Worm (Caenorhabditis elegans) whole organism, mixed stage, embryonic: ENCODE data around the gene F21H12.3.

Experiments
- blmp-1 ChIP-seq: fragments of 150-350 bp; optimal IDR thresholded peaks from 2 replicates; lab custom pipeline; 2014; ENCODE audit warnings: missing biosample characterization, missing genetic modification characterization
- elt-1 ChIP-seq: sonication (generic microtip); optimal IDR thresholded peaks from 2 replicates; lab custom pipeline; 2017; ENCODE audit warnings: missing genetic modification characterization, mild to moderate bottlenecking, missing compliant biosample characterization, antibody characterized with exemption, moderate library complexity, borderline replicate concordance; ENCODE audit not compliant: insufficient read depth
- elt-3 ChIP-seq: fragments of 150-350 bp; optimal IDR thresholded peaks from 2 replicates; lab custom pipeline; 2014; ENCODE audit warnings: missing biosample characterization, missing genetic modification characterization
- lin-13 ChIP-seq: fragments of 150-350 bp; optimal IDR thresholded peaks from 2 replicates; lab custom pipeline; 2014; ENCODE audit warnings: missing biosample characterization, missing genetic modification characterization
- mep-1 ChIP-seq: fragments of 150-350 bp; optimal IDR thresholded peaks from 2 replicates; lab custom pipeline; 2017; ENCODE audit warnings: missing biosample characterization, missing genetic modification reagents, missing genetic modification characterization, inconsistent platforms
- nhr-2 ChIP-seq: fragments of 150-350 bp; optimal IDR thresholded peaks from 2 replicates; lab custom pipeline; 2014; ENCODE audit warnings: missing biosample characterization, missing genetic modification characterization
- nhr-237 ChIP-seq: fragments of 150-350 bp; optimal IDR thresholded peaks from 2 replicates; lab custom pipeline; 2014; ENCODE audit warnings: missing biosample characterization, missing genetic modification characterization
- nhr-28 ChIP-seq: fragments of 150-350 bp; optimal IDR thresholded peaks from 2 replicates; lab custom pipeline; 2014; ENCODE audit warnings: missing biosample characterization, missing genetic modification characterization
- nhr-76 ChIP-seq: sonication (generic microtip); optimal IDR thresholded peaks from 2 replicates; lab custom pipeline; 2017; ENCODE audit warnings: missing biosample characterization, missing genetic modification characterization
- pha-4 ChIP-seq: fragments of 150-350 bp; optimal IDR thresholded peaks from 2 replicates; lab custom pipeline; 2018; ENCODE audit warnings: missing biosample characterization, missing genetic modification reagents, missing genetic modification characterization
- snpc-4 ChIP-seq: fragments of 150-350 bp; optimal IDR thresholded peaks from 2 replicates; lab custom pipeline; 2014; ENCODE audit warnings: missing biosample characterization, missing genetic modification characterization
- unc-39 ChIP-seq: fragments of 150-350 bp; optimal IDR thresholded peaks from 2 replicates; lab custom pipeline; 2014; ENCODE audit warnings: missing biosample characterization, missing genetic modification characterization
- unc-62 ChIP-seq: fragments of 150-350 bp; optimal IDR thresholded peaks from 2 replicates; lab custom pipeline; 2014; ENCODE audit warnings: missing biosample characterization, missing genetic modification reagents, missing genetic modification characterization
- ztf-11 ChIP-seq: fragments of 150-350 bp; optimal IDR thresholded peaks from 2 replicates; lab custom pipeline; 2014; ENCODE audit warnings: missing biosample characterization, missing genetic modification characterization

DNA sequence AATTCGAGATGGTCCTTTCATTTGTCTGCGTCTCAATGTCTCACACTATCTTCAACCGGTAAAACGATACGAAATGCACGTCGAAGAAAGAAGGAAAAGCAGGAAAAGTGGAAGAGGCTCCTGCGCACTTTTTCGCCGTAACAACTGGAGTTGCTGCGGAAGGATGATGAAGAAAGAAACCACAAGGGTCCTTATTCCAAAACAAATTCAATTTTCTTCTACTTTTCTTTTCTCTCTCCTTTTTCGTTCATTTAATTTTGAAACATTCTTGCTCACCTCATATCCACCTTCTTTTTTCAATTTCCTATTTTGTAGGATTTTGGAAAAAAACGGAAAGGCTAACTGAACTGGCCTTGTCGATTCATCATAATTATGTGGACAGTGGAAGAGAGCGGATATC lies 37.8 kb downstream of the F21H12.3 start:
- TF ChIP-seq ztf-11 (tag; lab: Kevin White, UChicago): no peak
- TF ChIP-seq mep-1 (tag; lab: Kevin White, UChicago): no peak
- TF ChIP-seq snpc-4 (tag; lab: Kevin White, UChicago): no peak
- no peak for TF ChIP-seq pha-4 (tag; lab: Kevin White, UChicago)
- TF ChIP-seq unc-62 (GFP tag; lab: Kevin White, UChicago): no peak
- no peak for TF ChIP-seq blmp-1
- no peak for TF ChIP-seq elt-1 (tag; lab: Kevin White, UChicago)
- TF ChIP-seq nhr-28: no peak
- TF ChIP-seq nhr-76 (tag; lab: Kevin White, UChicago): no peak
- TF ChIP-seq unc-39 (tag; lab: Kevin White, UChicago): no peak
- no peak for TF ChIP-seq nhr-2 (tag; lab: Kevin White, UChicago)
- TF ChIP-seq nhr-237: no peak
- no peak for TF ChIP-seq lin-13 (tag; lab: Kevin White, UChicago)
- TF ChIP-seq elt-3: no peak
